Worm (Caenorhabditis elegans) whole organism, mixed stage, embryonic: Measurements from ENCODE around the gene let-4.

ENCODE experiments used
- M03D4.4 ChIP-seq: sonication (generic microtip); optimal IDR thresholded peaks from 2 replicates; lab custom pipeline; 2017; ENCODE audit warnings: mild to moderate bottlenecking, missing genetic modification characterization, missing compliant biosample characterization
- bed-3 ChIP-seq: fragments of 200-800 bp; sonication (Bioruptor generic); optimal IDR thresholded peaks from 3 replicates; lab custom pipeline; 2018; ENCODE audit warnings: mild to moderate bottlenecking, missing genetic modification characterization, moderate library complexity, missing compliant biosample characterization
- blmp-1 ChIP-seq: fragments of 150-350 bp; optimal IDR thresholded peaks from 2 replicates; lab custom pipeline; 2014; ENCODE audit warnings: missing biosample characterization, missing genetic modification characterization
- ceh-39 ChIP-seq: fragments of 150-350 bp; optimal IDR thresholded peaks from 2 replicates; lab custom pipeline; 2014; ENCODE audit warnings: missing biosample characterization, missing genetic modification characterization
- ceh-43 ChIP-seq: fragments of 200-800 bp; sonication (Bioruptor generic); optimal IDR thresholded peaks from 2 replicates; lab custom pipeline; 2018; ENCODE audit warnings: mild to moderate bottlenecking, missing genetic modification characterization, moderate library complexity, missing compliant biosample characterization
- ceh-83 ChIP-seq: fragments of 200-800 bp; sonication (Bioruptor generic); optimal IDR thresholded peaks from 2 replicates; lab custom pipeline; 2018; ENCODE audit warnings: mild to moderate bottlenecking, missing genetic modification characterization, missing compliant biosample characterization
- ces-1 ChIP-seq: fragments of 150-350 bp; optimal IDR thresholded peaks from 2 replicates; lab custom pipeline; 2014; ENCODE audit warnings: missing biosample characterization, missing genetic modification reagents, missing genetic modification characterization
- cnd-1 ChIP-seq: fragments of 200-800 bp; sonication (Bioruptor generic); optimal IDR thresholded peaks from 2 replicates; lab custom pipeline; 2018; ENCODE audit warnings: mild to moderate bottlenecking, missing genetic modification characterization, missing compliant biosample characterization
- drap-1 ChIP-seq: fragments of 200-800 bp; sonication (Bioruptor generic); optimal IDR thresholded peaks from 3 replicates; lab custom pipeline; 2018; ENCODE audit warnings: mild to moderate bottlenecking, missing genetic modification characterization, missing compliant biosample characterization
- elt-1 ChIP-seq: sonication (generic microtip); optimal IDR thresholded peaks from 2 replicates; lab custom pipeline; 2017; ENCODE audit warnings: missing genetic modification characterization, mild to moderate bottlenecking, missing compliant biosample characterization, antibody characterized with exemption, moderate library complexity, borderline replicate concordance; ENCODE audit not compliant: insufficient read depth
- elt-3 ChIP-seq: fragments of 150-350 bp; optimal IDR thresholded peaks from 2 replicates; lab custom pipeline; 2014; ENCODE audit warnings: missing biosample characterization, missing genetic modification characterization
- flh-1 ChIP-seq: fragments of 200-800 bp; sonication (Bioruptor generic); optimal IDR thresholded peaks from 2 replicates; lab custom pipeline; 2018; ENCODE audit warnings: mild to moderate bottlenecking, missing genetic modification characterization, moderate library complexity, missing compliant biosample characterization
- ham-2 ChIP-seq: fragments of 200-800 bp; sonication (Bioruptor generic); optimal IDR thresholded peaks from 2 replicates; lab custom pipeline; 2018; ENCODE audit warnings: mild to moderate bottlenecking, missing genetic modification characterization, missing compliant biosample characterization
- hlh-1 ChIP-seq: fragments of 150-350 bp; optimal IDR thresholded peaks from 2 replicates; lab custom pipeline; 2014; ENCODE audit warnings: missing biosample characterization, missing genetic modification reagents, missing genetic modification characterization
- lin-13 ChIP-seq: fragments of 150-350 bp; optimal IDR thresholded peaks from 2 replicates; lab custom pipeline; 2014; ENCODE audit warnings: missing biosample characterization, missing genetic modification characterization
- lin-32 ChIP-seq: fragments of 200-800 bp; sonication (Bioruptor generic); optimal IDR thresholded peaks from 2 replicates; lab custom pipeline; 2018; ENCODE audit warnings: mild to moderate bottlenecking, missing genetic modification characterization, missing compliant biosample characterization
- lsy-2 ChIP-seq: fragments of 150-350 bp; optimal IDR thresholded peaks from 2 replicates; lab custom pipeline; 2014; ENCODE audit warnings: missing biosample characterization, missing genetic modification characterization
- mab-5 ChIP-seq: fragments of 150-350 bp; optimal IDR thresholded peaks from 2 replicates; lab custom pipeline; 2014; ENCODE audit warnings: missing biosample characterization, missing genetic modification characterization
- mep-1 ChIP-seq: fragments of 150-350 bp; optimal IDR thresholded peaks from 2 replicates; lab custom pipeline; 2017; ENCODE audit warnings: missing biosample characterization, missing genetic modification reagents, missing genetic modification characterization, inconsistent platforms
- mls-2 ChIP-seq: sonication (generic microtip); optimal IDR thresholded peaks from 2 replicates; lab custom pipeline; 2016; ENCODE audit warnings: mild to moderate bottlenecking, missing genetic modification characterization, moderate library complexity, missing compliant biosample characterization
- nhr-12 ChIP-seq: fragments of 150-350 bp; optimal IDR thresholded peaks from 2 replicates; lab custom pipeline; 2014; ENCODE audit warnings: missing biosample characterization, missing genetic modification characterization
- nhr-2 ChIP-seq: fragments of 150-350 bp; optimal IDR thresholded peaks from 2 replicates; lab custom pipeline; 2014; ENCODE audit warnings: missing biosample characterization, missing genetic modification characterization
- nhr-237 ChIP-seq: fragments of 150-350 bp; optimal IDR thresholded peaks from 2 replicates; lab custom pipeline; 2014; ENCODE audit warnings: missing biosample characterization, missing genetic modification characterization
- nhr-28 ChIP-seq: fragments of 150-350 bp; optimal IDR thresholded peaks from 2 replicates; lab custom pipeline; 2014; ENCODE audit warnings: missing biosample characterization, missing genetic modification characterization
- nhr-76 ChIP-seq: sonication (generic microtip); optimal IDR thresholded peaks from 2 replicates; lab custom pipeline; 2017; ENCODE audit warnings: missing biosample characterization, missing genetic modification characterization
- pha-4 ChIP-seq: fragments of 150-350 bp; optimal IDR thresholded peaks from 2 replicates; lab custom pipeline; 2018; ENCODE audit warnings: missing biosample characterization, missing genetic modification reagents, missing genetic modification characterization
- sem-2 ChIP-seq: fragments of 200-800 bp; sonication (Bioruptor generic); optimal IDR thresholded peaks from 2 replicates; lab custom pipeline; 2018; ENCODE audit warnings: mild to moderate bottlenecking, missing genetic modification characterization, missing compliant biosample characterization
- snpc-4 ChIP-seq: fragments of 150-350 bp; optimal IDR thresholded peaks from 2 replicates; lab custom pipeline; 2014; ENCODE audit warnings: missing biosample characterization, missing genetic modification characterization
- sptf-1 ChIP-seq: sonication (generic microtip); optimal IDR thresholded peaks from 2 replicates; lab custom pipeline; 2017; ENCODE audit warnings: mild to moderate bottlenecking, missing genetic modification characterization, moderate library complexity, missing compliant biosample characterization
- unc-120 ChIP-seq: sonication (generic microtip); optimal IDR thresholded peaks from 2 replicates; lab custom pipeline; 2017; ENCODE audit warnings: missing genetic modification characterization, missing compliant biosample characterization; ENCODE audit not compliant: poor library complexity, severe bottlenecking
- unc-39 ChIP-seq: fragments of 150-350 bp; optimal IDR thresholded peaks from 2 replicates; lab custom pipeline; 2014; ENCODE audit warnings: missing biosample characterization, missing genetic modification characterization
- unc-62 ChIP-seq: fragments of 150-350 bp; optimal IDR thresholded peaks from 2 replicates; lab custom pipeline; 2014; ENCODE audit warnings: missing biosample characterization, missing genetic modification reagents, missing genetic modification characterization
- zip-8 ChIP-seq: fragments of 150-350 bp; optimal IDR thresholded peaks from 2 replicates; lab custom pipeline; 2014; ENCODE audit warnings: missing biosample characterization, missing genetic modification characterization
- ztf-11 ChIP-seq: fragments of 150-350 bp; optimal IDR thresholded peaks from 2 replicates; lab custom pipeline; 2014; ENCODE audit warnings: missing biosample characterization, missing genetic modification characterization

let-4 gene

DNA sequence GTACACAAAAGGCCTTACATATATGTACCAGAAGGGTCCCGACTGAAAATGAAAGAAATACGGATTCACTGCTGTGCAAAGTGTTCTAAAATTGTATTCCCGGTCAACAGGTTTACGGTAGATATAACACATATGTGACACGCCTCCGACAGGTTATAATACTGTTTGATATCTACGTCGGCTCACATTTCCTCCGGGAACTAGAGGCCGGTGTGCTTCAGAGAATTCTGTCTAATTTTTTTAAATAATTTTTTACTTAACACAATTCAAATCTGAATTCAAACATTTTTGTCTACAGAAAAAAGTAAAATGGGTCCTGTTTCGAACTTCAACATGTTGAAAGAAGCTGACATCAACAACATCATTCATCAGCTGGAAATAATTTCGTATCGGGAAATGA lies 34.5 kb upstream of the let-4 start, which contains the start of gene T24C2.3:
Gene T24C2.3 (plus strand): TSS at position 301 of the 400 bp plus-strand sequence.
- TF ChIP-seq snpc-4 (tag; lab: Kevin White, UChicago) (no peak), blmp-1 (tag; lab: Kevin White, UChicago) (no peak), ztf-11 (no peak)

DNA sequence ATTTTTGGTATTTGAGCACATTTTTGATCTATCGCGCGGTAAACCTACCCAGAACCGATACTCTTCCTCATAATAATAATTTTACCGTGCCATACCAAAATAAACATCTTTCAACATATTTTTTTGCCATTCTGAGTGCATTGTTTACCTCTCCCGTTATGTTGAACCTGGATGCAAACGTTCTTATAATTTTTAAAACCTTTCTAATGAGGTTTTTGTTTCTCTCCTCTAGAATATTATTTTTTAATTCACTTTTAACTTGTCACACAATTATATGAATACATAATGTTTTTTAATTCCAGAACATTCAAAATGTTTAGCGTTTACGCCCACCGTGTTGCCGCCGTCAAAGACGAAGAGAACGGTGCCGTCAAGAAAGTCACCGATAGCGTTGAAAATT lies 32.2 kb upstream of the let-4 start, which contains the start of gene enri-2:
Gene enri-2 (plus strand): TSS at position 301 of the 400 bp plus-strand sequence.
- TF ChIP-seq zip-8 (no peak), ces-1 (no peak)

DNA sequence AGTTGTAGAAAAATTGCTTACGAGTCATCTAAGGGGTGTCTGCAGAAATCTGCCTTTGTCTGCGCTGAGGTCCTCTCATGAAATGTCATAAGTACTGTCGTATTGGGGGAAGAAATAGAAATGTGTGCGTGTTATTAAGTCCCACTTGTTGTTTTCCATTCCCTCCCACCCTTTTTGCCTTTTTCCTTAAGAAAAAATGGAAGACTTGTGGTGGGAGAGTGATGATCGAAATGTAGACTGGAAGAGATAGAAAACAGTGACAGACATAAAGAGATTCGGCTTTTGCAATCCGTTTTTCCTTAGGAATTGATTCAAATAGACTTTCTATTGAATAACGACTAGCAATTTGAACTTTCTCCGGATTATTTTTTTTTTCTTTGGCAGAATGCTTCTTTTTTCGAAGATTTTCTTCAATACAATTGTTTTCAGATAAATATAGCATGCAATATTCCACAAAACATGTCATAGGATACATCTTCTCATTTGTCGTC lies 28.0 kb upstream of the let-4 start, which contains the start of gene ram-5:
Gene ram-5 (plus strand): TSS at position 441 of the 491 bp plus-strand sequence.
- TF ChIP-seq unc-39 (tag; lab: Kevin White, UChicago): no peak
- TF ChIP-seq mls-2 (tag; lab: Kevin White, UChicago): no peak
- TF ChIP-seq bed-3 (GFP tag; lab: Kevin White, UChicago): no peak
- no peak for TF ChIP-seq ces-1
- TF ChIP-seq ham-2 (GFP tag; lab: Kevin White, UChicago): no peak
- TF ChIP-seq nhr-237 (tag; lab: Kevin White, UChicago): no peak
- no peak for TF ChIP-seq hlh-1 (tag; lab: Kevin White, UChicago)
- no peak for TF ChIP-seq nhr-28
- TF ChIP-seq elt-1 (tag; lab: Kevin White, UChicago): no peak
- TF ChIP-seq drap-1: no peak
- no peak for TF ChIP-seq mab-5 (tag; lab: Kevin White, UChicago)
- TF ChIP-seq elt-3 (tag; lab: Kevin White, UChicago): no peak
- no peak for TF ChIP-seq cnd-1 (tag; lab: Kevin White, UChicago)
- no peak for TF ChIP-seq zip-8

DNA sequence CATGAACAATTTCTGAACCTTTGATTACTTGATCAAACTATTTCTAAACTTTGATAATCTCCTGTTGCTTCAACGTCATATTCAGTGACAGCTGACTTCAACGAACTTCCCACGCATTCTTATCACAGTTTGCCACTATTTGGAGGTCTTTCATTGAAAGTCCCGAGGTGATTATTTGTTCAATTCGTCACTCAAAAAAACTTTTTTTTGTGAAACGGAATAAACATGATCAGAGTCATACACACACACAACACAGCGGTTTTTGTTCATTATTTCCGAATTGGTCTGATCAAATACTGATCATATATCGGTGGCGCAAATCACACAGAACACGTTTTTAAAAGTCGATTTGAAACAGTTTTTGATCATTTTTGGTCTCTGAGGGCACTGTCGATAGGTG lies 21.3 kb upstream of the let-4 start:
- no peak for TF ChIP-seq unc-120 (tag; lab: Kevin White, UChicago)
- TF ChIP-seq ceh-83 (GFP tag; lab: Kevin White, UChicago): no peak
- no peak for TF ChIP-seq mep-1 (tag; lab: Kevin White, UChicago)
- no peak for TF ChIP-seq unc-39 (tag; lab: Kevin White, UChicago)
- no peak for TF ChIP-seq flh-1 (GFP tag; lab: Kevin White, UChicago)
- no peak for TF ChIP-seq ces-1
- no peak for TF ChIP-seq elt-3 (tag; lab: Kevin White, UChicago)
- TF ChIP-seq sem-2: no peak
- TF ChIP-seq zip-8: no peak
- TF ChIP-seq nhr-28: no peak

DNA sequence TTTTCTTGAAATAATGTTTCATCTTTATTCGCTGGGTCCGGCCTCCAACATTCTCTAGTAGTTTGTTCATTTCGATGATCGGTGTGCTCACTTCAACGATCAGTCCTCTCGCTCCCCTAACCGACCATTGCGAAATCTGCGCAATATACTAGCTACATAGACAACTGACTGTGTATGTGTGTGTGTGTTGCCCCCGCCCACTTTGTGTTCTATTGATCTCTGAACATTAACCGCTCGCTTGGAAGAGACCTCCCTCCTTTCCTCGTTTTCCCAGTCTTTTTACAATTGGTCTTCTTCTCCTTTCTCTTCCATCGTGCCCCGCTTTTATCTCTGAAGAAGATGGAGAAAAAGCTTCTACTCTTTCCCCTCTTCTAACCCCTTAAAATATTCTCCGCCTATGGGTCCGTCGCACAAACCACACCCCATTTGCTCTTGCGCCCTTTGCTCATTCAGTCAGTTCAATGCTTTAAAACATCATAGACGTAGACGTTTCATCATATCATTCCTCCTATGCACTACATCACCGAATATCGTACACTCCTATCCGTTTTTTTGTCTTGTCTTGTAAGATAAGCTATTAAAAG lies 20.3 kb upstream of the let-4 start:
- TF ChIP-seq blmp-1 (tag; lab: Kevin White, UChicago) (no peak), pha-4 (no peak), nhr-237 (tag; lab: Kevin White, UChicago) (peak; percentile 62), sem-2 (no peak), sptf-1 (tag; lab: Kevin White, UChicago) (no peak), drap-1 (no peak), hlh-1 (tag; lab: Kevin White, UChicago) (peak; percentile 39), M03D4.4 (tag; lab: Kevin White, UChicago) (no peak), lsy-2 (tag; lab: Kevin White, UChicago) (peak; percentile 26), mep-1 (tag; lab: Kevin White, UChicago) (no peak), ceh-43 (no peak), nhr-28 (no peak), elt-3 (tag; lab: Kevin White, UChicago) (no peak), elt-1 (tag; lab: Kevin White, UChicago) (no peak), nhr-76 (tag; lab: Kevin White, UChicago) (no peak), unc-120 (tag; lab: Kevin White, UChicago) (peak; percentile 62), flh-1 (GFP tag; lab: Kevin White, UChicago) (no peak), bed-3 (GFP tag; lab: Kevin White, UChicago) (no peak), lin-13 (tag; lab: Kevin White, UChicago) (no peak), unc-39 (tag; lab: Kevin White, UChicago) (no peak), unc-62 (GFP tag; lab: Kevin White, UChicago) (peak; percentile 39), nhr-12 (no peak), zip-8 (no peak), ceh-39 (no peak), ztf-11 (no peak), mab-5 (tag; lab: Kevin White, UChicago) (no peak), snpc-4 (tag; lab: Kevin White, UChicago) (no peak), cnd-1 (tag; lab: Kevin White, UChicago) (no peak), lin-32 (no peak), ham-2 (GFP tag; lab: Kevin White, UChicago) (no peak), ces-1 (peak; percentile 25), nhr-2 (tag; lab: Kevin White, UChicago) (no peak)
